Fruit fly (Drosophila melanogaster): ENCODE results near the gene Appl.

DNA sequence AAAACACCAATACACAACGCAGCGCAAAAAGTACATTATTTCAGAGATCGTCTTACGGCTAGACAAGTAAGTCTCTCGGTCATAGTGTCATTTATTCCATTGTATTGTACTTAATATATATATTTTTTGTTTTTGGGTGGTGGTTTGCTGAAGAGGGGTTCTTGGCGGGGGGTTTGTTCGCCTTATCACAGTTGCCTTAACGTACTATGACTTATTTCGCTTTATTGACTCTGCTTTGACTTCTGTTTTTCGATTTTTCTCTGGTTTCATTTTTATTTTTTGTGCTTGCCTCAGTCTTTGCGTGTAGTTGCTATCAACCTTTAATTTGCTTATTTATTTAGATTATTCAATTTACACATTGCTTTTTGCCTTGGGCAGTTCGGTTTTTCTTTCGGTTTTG lies 19.8 kb upstream of the Appl start:
- TF ChIP-seq CG11902 (GFP tag; optimal IDR thresholded peaks at IDR 0.05) (no peak), Met (GFP tag; optimal IDR thresholded peaks at IDR 0.05) (no peak), OdsH (GFP tag; optimal IDR thresholded peaks at IDR 0.05) (no peak), CG11762 (GFP tag; optimal IDR thresholded peaks at IDR 0.05; ENCODE audit: insufficient read depth) (no peak), Hr39 (GFP tag; optimal IDR thresholded peaks at IDR 0.05) (no peak)

Measured in whole organism, prepupa.